Worm (Caenorhabditis elegans) whole organism, young adult: ENCODE results near the gene nhr-168.
"Not testable (repeated sequence)": the region's sequence is repeated elsewhere in the genome, so short reads cannot be mapped to it uniquely, and the experiment has no call there.

Experiments
- efl-1 ChIP-seq: fragments of 150-350 bp; optimal IDR thresholded peaks from 2 replicates; lab custom pipeline; 2014; ENCODE audit warnings: missing biosample characterization, missing genetic modification reagents, missing genetic modification characterization
- nhr-179 ChIP-seq: sonication (generic microtip); optimal IDR thresholded peaks from 2 replicates; lab custom pipeline; 2016; ENCODE audit warnings: mild to moderate bottlenecking, missing genetic modification characterization, missing compliant biosample characterization

DNA sequence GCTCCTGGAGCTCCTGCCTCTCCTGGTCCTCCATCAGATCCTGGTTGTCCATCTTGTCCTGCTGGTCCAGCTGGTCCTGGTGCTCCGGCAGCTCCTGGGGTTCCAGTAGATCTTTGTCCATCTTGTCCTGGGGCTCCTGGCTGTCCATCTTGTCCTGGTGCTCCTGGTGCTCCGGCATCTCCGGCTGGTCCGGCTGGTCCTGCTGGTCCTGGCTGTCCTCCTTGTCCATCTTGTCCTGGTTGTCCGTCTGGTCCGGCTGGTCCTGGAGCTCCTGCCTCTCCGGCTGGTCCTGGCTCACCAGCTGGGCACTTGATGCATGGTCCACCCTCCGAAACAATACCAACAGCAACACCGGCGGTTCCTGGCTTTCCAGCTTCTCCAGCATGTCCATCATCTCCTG is 16.4 kb downstream of the nhr-168 start:
- not testable (repeated sequence) for TF ChIP-seq nhr-179 (tag; lab: Kevin White, UChicago); efl-1 (GFP tag; lab: Kevin White, UChicago)
